Worm (Caenorhabditis elegans): ENCODE results near the gene pqn-94.

The pqn-94 gene

DNA sequence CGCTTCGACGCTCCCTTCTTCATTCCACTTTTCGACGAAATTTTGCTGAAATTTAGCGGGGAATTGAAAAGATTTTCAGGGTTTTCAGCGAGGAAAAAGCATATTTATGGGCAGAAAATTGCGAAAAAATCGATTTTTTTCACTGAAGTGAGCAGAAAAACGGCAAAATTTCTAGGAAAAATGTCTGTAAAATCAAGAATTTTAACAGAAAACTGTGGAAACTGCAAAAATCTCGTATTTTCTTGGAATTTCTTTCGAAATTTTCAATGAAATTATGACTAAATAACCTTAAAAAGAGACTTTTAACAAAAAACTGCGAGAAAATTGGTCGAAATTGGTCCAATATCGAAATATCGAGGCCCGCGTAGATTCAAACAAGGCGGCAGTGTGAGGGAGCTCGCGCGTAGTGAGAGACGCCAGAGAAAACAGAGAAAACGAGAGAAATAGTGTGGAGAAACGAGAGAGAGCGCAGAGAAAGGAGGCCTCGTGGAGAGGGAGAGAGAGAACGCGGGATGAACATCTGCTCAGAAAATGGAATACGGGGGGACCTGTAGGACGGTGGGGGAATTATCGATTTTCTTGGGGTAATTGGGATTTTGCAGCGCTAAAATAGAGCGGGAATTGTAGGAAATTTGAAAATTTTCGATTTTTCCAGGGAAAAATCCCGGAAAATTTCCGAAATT, 30.1 kb downstream of the pqn-94 start, which contains the start of gene swsn-1 (continued):
- no peak for TF ChIP-seq lin-1 (GFP tag; IDR thresholded peaks at IDR 0.05)
- no peak for TF ChIP-seq nhr-102 (tag; optimal IDR thresholded peaks at IDR 0.05)
- no peak for TF ChIP-seq nhr-48 (tag; optimal IDR thresholded peaks at IDR 0.05)
- TF ChIP-seq Y75B8A.6 (GFP tag; IDR thresholded peaks at IDR 0.05): no peak
- TF ChIP-seq hlh-30 (tag; optimal IDR thresholded peaks at IDR 0.05; ENCODE audit: insufficient read depth): peak; percentile 79
- TF ChIP-seq nhr-76 (tag; optimal IDR thresholded peaks at IDR 0.05): no peak
- TF ChIP-seq dmd-9 (GFP tag; IDR thresholded peaks at IDR 0.05): no peak
- no peak for TF ChIP-seq php-3 (GFP tag; IDR thresholded peaks at IDR 0.05)
- TF ChIP-seq ceh-32 (tag; optimal IDR thresholded peaks at IDR 0.05; ENCODE audit: poor library complexity): no peak
- peak; percentile 11 for TF ChIP-seq ceh-28 (tag; optimal IDR thresholded peaks at IDR 0.05)
- no peak for TF ChIP-seq Y105C5A.15 (GFP tag; IDR thresholded peaks at IDR 0.05)
- TF ChIP-seq mdt-29 (GFP tag; IDR thresholded peaks at IDR 0.05): no peak
- no peak for TF ChIP-seq ces-1 (GFP tag; optimal IDR thresholded peaks at IDR 0.05)
- no peak for TF ChIP-seq zip-2 (tag; optimal IDR thresholded peaks at IDR 0.05)
- TF ChIP-seq attf-4 (tag; optimal IDR thresholded peaks at IDR 0.05): no peak
- no peak for TF ChIP-seq sdz-12 (GFP tag; optimal IDR thresholded peaks at IDR 0.05)
- TF ChIP-seq daf-19 (GFP tag; conservative IDR thresholded peaks at IDR 0.05): no peak
- no peak for TF ChIP-seq hlh-11 (tag; optimal IDR thresholded peaks at IDR 0.05)
- TF ChIP-seq nhr-10 (tag; optimal IDR thresholded peaks at IDR 0.05): no peak
- TF ChIP-seq zip-11 (GFP tag; IDR thresholded peaks at IDR 0.05): no peak
- no peak for TF ChIP-seq egl-27 (tag; optimal IDR thresholded peaks at IDR 0.05)
- no peak for TF ChIP-seq zag-1 (tag; optimal IDR thresholded peaks at IDR 0.05)
- TF ChIP-seq dve-1 (tag; optimal IDR thresholded peaks at IDR 0.05; ENCODE audit: insufficient read depth): peak; percentile 31
- TF ChIP-seq ama-1 (optimal IDR thresholded peaks at IDR 0.05): no peak
- TF ChIP-seq aha-1 (tag): peak; percentile 69
- TF ChIP-seq snpc-4 (tag; optimal IDR thresholded peaks at IDR 0.05): no peak
- no peak for TF ChIP-seq lin-15B (tag; optimal IDR thresholded peaks at IDR 0.05)
- TF ChIP-seq rbr-2 (tag; optimal IDR thresholded peaks at IDR 0.05): peak; percentile 12
- no peak for TF ChIP-seq unc-130 (GFP tag; optimal IDR thresholded peaks at IDR 0.05)
- peak in 1 of 2 experiments; percentile 57 for TF ChIP-seq mdl-1 (tag; optimal IDR thresholded peaks at IDR 0.05)
- TF ChIP-seq pqm-1 (tag; optimal IDR thresholded peaks at IDR 0.05): no peak
- no peak for TF ChIP-seq vab-7 (GFP tag; IDR thresholded peaks at IDR 0.05)
- no peak for TF ChIP-seq nhr-111 (GFP tag; optimal IDR thresholded peaks at IDR 0.05)
- no peak for TF ChIP-seq fos-1 (tag; optimal IDR thresholded peaks at IDR 0.05)
- TF ChIP-seq lin-13 (GFP tag; optimal IDR thresholded peaks at IDR 0.05): peak; percentile 52
- no peak for TF ChIP-seq daf-8 (GFP tag; IDR thresholded peaks at IDR 0.05)
- no peak for TF ChIP-seq nhr-42 (GFP tag; IDR thresholded peaks at IDR 0.05)
- no peak for TF ChIP-seq zfp-3 (GFP tag; conservative IDR thresholded peaks at IDR 0.05)
- TF ChIP-seq ZK546.5 (tag; optimal IDR thresholded peaks at IDR 0.05): no peak
- TF ChIP-seq tra-1 (GFP tag; IDR thresholded peaks at IDR 0.05): no peak
- TF ChIP-seq unc-39 (tag; optimal IDR thresholded peaks at IDR 0.05): no peak
- TF ChIP-seq daf-16 (GFP tag; optimal IDR thresholded peaks at IDR 0.05): no peak
- TF ChIP-seq daf-16 (tag; optimal IDR thresholded peaks at IDR 0.05): peak; percentile 21
- TF ChIP-seq F44E2.7 (GFP tag; IDR thresholded peaks at IDR 0.05): no peak
- TF ChIP-seq pha-4 (GFP tag; IDR thresholded peaks at IDR 0.05): no peak
- TF ChIP-seq pha-4 (tag; optimal IDR thresholded peaks at IDR 0.05): no peak
- no peak for TF ChIP-seq duxl-1 (tag; optimal IDR thresholded peaks at IDR 0.05; ENCODE audit: poor library complexity)
- TF ChIP-seq mxl-2 (GFP tag; conservative IDR thresholded peaks at IDR 0.05): no peak
- no peak for TF ChIP-seq ztf-11 (tag; optimal IDR thresholded peaks at IDR 0.05)
- no peak for TF ChIP-seq spr-1 (tag; optimal IDR thresholded peaks at IDR 0.05)
- no peak for TF ChIP-seq F49E8.2 (tag; optimal IDR thresholded peaks at IDR 0.05; ENCODE audit: borderline replicate concordance)
- no peak for TF ChIP-seq nhr-11 (tag; optimal IDR thresholded peaks at IDR 0.05)
- no peak for TF ChIP-seq R02D3.7 (tag; optimal IDR thresholded peaks at IDR 0.05)

Measured in whole organism, L4 larva.